Worm (Caenorhabditis elegans) whole organism, L3 larva: ENCODE results near the gene col-91.

Source experiments
- R02D3.7 ChIP-seq: fragments of 150-350 bp; optimal IDR thresholded peaks from 2 replicates; lab custom pipeline; 2014; ENCODE audit warnings: missing biosample characterization, missing genetic modification characterization
- ZK546.5 ChIP-seq: sonication (generic microtip); optimal IDR thresholded peaks from 2 replicates; lab custom pipeline; 2017; ENCODE audit warnings: missing biosample characterization, missing genetic modification characterization
- aly-2 ChIP-seq: fragments of 150-350 bp; optimal IDR thresholded peaks from 2 replicates; lab custom pipeline; 2014; ENCODE audit warnings: missing biosample characterization, missing genetic modification characterization
- ama-1 ChIP-seq: fragments of 150-350 bp; optimal IDR thresholded peaks from 2 replicates; lab custom pipeline; 2018
- ceh-16 ChIP-seq: sonication (generic microtip); optimal IDR thresholded peaks from 2 replicates; lab custom pipeline; 2017; ENCODE audit warnings: missing biosample characterization, missing genetic modification characterization
- ceh-82 ChIP-seq: fragments of 150-350 bp; optimal IDR thresholded peaks from 2 replicates; lab custom pipeline; 2014; ENCODE audit warnings: missing biosample characterization, missing genetic modification characterization
- ceh-9 ChIP-seq: sonication (generic microtip); optimal IDR thresholded peaks from 2 replicates; lab custom pipeline; 2018; ENCODE audit warnings: missing biosample characterization, missing genetic modification characterization
- daf-12 ChIP-seq: fragments of 150-350 bp; optimal IDR thresholded peaks from 2 replicates; lab custom pipeline; 2014; ENCODE audit warnings: missing biosample characterization, missing genetic modification reagents, missing genetic modification characterization
- egl-27 ChIP-seq: sonication (generic microtip); optimal IDR thresholded peaks from 4 replicates; lab custom pipeline; 2017; ENCODE audit warnings: missing biosample characterization, missing genetic modification reagents, missing genetic modification characterization
- egl-5 ChIP-seq: fragments of 150-350 bp; optimal IDR thresholded peaks from 2 replicates; lab custom pipeline; 2017; ENCODE audit warnings: missing biosample characterization, missing genetic modification reagents, missing genetic modification characterization, inconsistent platforms
- elt-1 ChIP-seq: fragments of 150-350 bp; optimal IDR thresholded peaks from 2 replicates; lab custom pipeline; 2014; ENCODE audit warnings: missing biosample characterization, missing genetic modification characterization
- elt-2 ChIP-seq: sonication (generic microtip); optimal IDR thresholded peaks from 2 replicates; lab custom pipeline; 2016; ENCODE audit warnings: missing genetic modification reagents, mild to moderate bottlenecking, missing genetic modification characterization, missing compliant biosample characterization
- elt-3 ChIP-seq, 3 experiments: fragments of 150-350 bp in 1 of 3; sonication (generic microtip) in 2 of 3; optimal IDR thresholded peaks; 2 replicates in 2 of 3; 4 replicates in 1 of 3; lab custom pipeline; 2014 to 2017; ENCODE audit warnings: missing biosample characterization in 3 of 3, missing genetic modification characterization in 3 of 3
- eor-1 ChIP-seq, 2 experiments: fragments of 150-350 bp; optimal IDR thresholded peaks; 2 replicates each; lab custom pipeline; 2014 to 2018; ENCODE audit warnings: missing biosample characterization in 2 of 2, missing genetic modification characterization in 2 of 2
- fkh-10 ChIP-seq: sonication (generic microtip); optimal IDR thresholded peaks from 2 replicates; lab custom pipeline; 2017; ENCODE audit warnings: missing biosample characterization, missing genetic modification reagents, missing genetic modification characterization
- fkh-2 ChIP-seq: fragments of 150-350 bp; optimal IDR thresholded peaks from 2 replicates; lab custom pipeline; 2014; ENCODE audit warnings: missing biosample characterization, missing genetic modification reagents, missing genetic modification characterization
- fos-1 ChIP-seq: fragments of 150-350 bp; optimal IDR thresholded peaks from 2 replicates; lab custom pipeline; 2014; ENCODE audit warnings: missing biosample characterization, missing genetic modification characterization
- hmg-11 ChIP-seq: sonication (generic microtip); optimal IDR thresholded peaks from 2 replicates; lab custom pipeline; 2016; ENCODE audit warnings: missing genetic modification characterization, missing compliant biosample characterization
- jun-1 ChIP-seq: fragments of 150-350 bp; optimal IDR thresholded peaks from 2 replicates; lab custom pipeline; 2014; ENCODE audit warnings: missing biosample characterization, missing genetic modification reagents, missing genetic modification characterization
- lin-15B ChIP-seq: fragments of 150-350 bp; optimal IDR thresholded peaks from 2 replicates; lab custom pipeline; 2014; ENCODE audit warnings: missing biosample characterization, missing genetic modification characterization
- lin-39 ChIP-seq: fragments of 150-350 bp; optimal IDR thresholded peaks from 2 replicates; lab custom pipeline; 2018; ENCODE audit warnings: missing biosample characterization, missing genetic modification reagents, missing genetic modification characterization
- lsy-12 ChIP-seq: sonication (generic microtip); optimal IDR thresholded peaks from 2 replicates; lab custom pipeline; 2016; ENCODE audit warnings: mild to moderate bottlenecking, missing genetic modification characterization, missing compliant biosample characterization
- mml-1 ChIP-seq: fragments of 150-350 bp; sonication (generic microtip); optimal IDR thresholded peaks from 3 replicates; lab custom pipeline; 2014; ENCODE audit warnings: missing biosample characterization, missing genetic modification characterization
- nfya-1 ChIP-seq: sonication (generic microtip); optimal IDR thresholded peaks from 2 replicates; lab custom pipeline; 2017; ENCODE audit warnings: missing genetic modification characterization, mild to moderate bottlenecking, missing compliant biosample characterization, antibody characterized with exemption, moderate library complexity; ENCODE audit not compliant: insufficient read depth
- nhr-11 ChIP-seq: fragments of 150-350 bp; optimal IDR thresholded peaks from 2 replicates; lab custom pipeline; 2014; ENCODE audit warnings: missing biosample characterization, missing genetic modification characterization
- nhr-23 ChIP-seq: fragments of 150-350 bp; optimal IDR thresholded peaks from 2 replicates; lab custom pipeline; 2014; ENCODE audit warnings: missing biosample characterization, missing genetic modification reagents, missing genetic modification characterization
- nhr-237 ChIP-seq: fragments of 150-350 bp; optimal IDR thresholded peaks from 2 replicates; lab custom pipeline; 2014; ENCODE audit warnings: missing biosample characterization, missing genetic modification characterization
- nhr-25 ChIP-seq: sonication (generic microtip); optimal IDR thresholded peaks from 2 replicates; lab custom pipeline; 2017; ENCODE audit warnings: missing biosample characterization, missing genetic modification characterization
- nhr-28 ChIP-seq: fragments of 150-350 bp; optimal IDR thresholded peaks from 2 replicates; lab custom pipeline; 2014; ENCODE audit warnings: missing biosample characterization, missing genetic modification characterization
- nhr-43 ChIP-seq: sonication (generic microtip); optimal IDR thresholded peaks from 2 replicates; lab custom pipeline; 2016; ENCODE audit warnings: mild to moderate bottlenecking, missing genetic modification characterization, missing compliant biosample characterization; ENCODE audit not compliant: poor library complexity, severe bottlenecking
- nhr-67 ChIP-seq: fragments of 150-350 bp; optimal IDR thresholded peaks from 2 replicates; lab custom pipeline; 2014; ENCODE audit warnings: missing biosample characterization, missing genetic modification characterization
- nhr-77 ChIP-seq: fragments of 150-350 bp; optimal IDR thresholded peaks from 2 replicates; lab custom pipeline; 2014; ENCODE audit warnings: missing biosample characterization, missing genetic modification characterization
- pha-4 ChIP-seq: fragments of 150-350 bp; optimal IDR thresholded peaks from 2 replicates; lab custom pipeline; 2014; ENCODE audit warnings: missing biosample characterization, missing genetic modification reagents, missing genetic modification characterization
- pqm-1 ChIP-seq: fragments of 150-350 bp; optimal IDR thresholded peaks from 2 replicates; lab custom pipeline; 2017; ENCODE audit warnings: missing biosample characterization, missing genetic modification characterization, inconsistent platforms
- sea-2 ChIP-seq: fragments of 150-350 bp; sonication (generic microtip); optimal IDR thresholded peaks from 4 replicates; lab custom pipeline; 2014; ENCODE audit warnings: missing biosample characterization, missing genetic modification reagents, missing genetic modification characterization
- skn-1 ChIP-seq: fragments of 150-350 bp; optimal IDR thresholded peaks from 2 replicates; lab custom pipeline; 2014; ENCODE audit warnings: missing biosample characterization, missing genetic modification characterization
- snpc-4 ChIP-seq: fragments of 150-350 bp; optimal IDR thresholded peaks from 2 replicates; lab custom pipeline; 2014; ENCODE audit warnings: missing biosample characterization, missing genetic modification characterization
- tbx-2 ChIP-seq: sonication (generic microtip); optimal IDR thresholded peaks from 2 replicates; lab custom pipeline; 2016; ENCODE audit warnings: mild to moderate bottlenecking, missing genetic modification characterization, missing compliant biosample characterization
- unc-39 ChIP-seq: sonication (generic microtip); optimal IDR thresholded peaks from 4 replicates; lab custom pipeline; 2017; ENCODE audit warnings: missing biosample characterization, missing genetic modification characterization
- zag-1 ChIP-seq: fragments of 150-350 bp; optimal IDR thresholded peaks from 2 replicates; lab custom pipeline; 2014; ENCODE audit warnings: missing biosample characterization, missing genetic modification characterization
- ztf-11 ChIP-seq: fragments of 150-350 bp; optimal IDR thresholded peaks from 2 replicates; lab custom pipeline; 2014; ENCODE audit warnings: missing biosample characterization, missing genetic modification characterization
- ztf-4 ChIP-seq: fragments of 150-350 bp; optimal IDR thresholded peaks from 2 replicates; lab custom pipeline; 2014; ENCODE audit warnings: missing biosample characterization, missing genetic modification characterization

The col-91 gene

ce11 chrIII:8235358-8235757 lies 28.1 kb downstream of the col-91 start, which contains the start of gene C02F5.14:
C02F5.14 (minus strand) TSS chrIII:8235514.
- TF ChIP-seq nhr-23 (tag; lab: Kevin White, UChicago), result peak; percentile 4
- no peak for TF ChIP-seq jun-1 (tag; lab: Kevin White, UChicago)
- TF ChIP-seq, all 47 proteins: peak for 1

DNA sequence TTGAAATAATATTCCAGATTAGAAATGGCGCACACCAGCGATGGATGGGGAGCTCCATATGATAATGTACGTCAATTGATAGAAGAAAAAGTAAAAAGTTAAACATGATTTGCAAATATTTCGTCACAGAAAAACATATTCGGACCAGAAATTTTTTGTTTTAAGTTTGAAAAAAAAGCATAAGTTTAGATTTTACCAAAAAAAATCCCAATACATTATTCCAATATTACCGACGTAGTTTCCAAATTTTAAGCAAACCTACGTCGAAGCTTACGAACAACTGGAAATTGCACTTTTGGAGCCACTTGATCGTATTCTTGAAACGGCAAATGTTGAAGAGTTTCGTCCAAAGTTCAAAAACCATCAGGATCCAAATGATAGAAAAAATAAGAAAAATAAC lies 30.8 kb downstream of the col-91 start, which contains the start of gene henn-1:
TSS of gene henn-1 (plus strand) at position 18 of the 400 bp plus-strand sequence.
- no peak for TF ChIP-seq aly-2 (tag; lab: Kevin White, UChicago)
- TF ChIP-seq mml-1, result no peak
- TF ChIP-seq pha-4 (tag; lab: Kevin White, UChicago), result peak; percentile 28
- no peak for TF ChIP-seq unc-39 (tag; lab: Kevin White, UChicago)
- TF ChIP-seq nhr-23 (tag; lab: Kevin White, UChicago), result peak; percentile 29
- no peak for TF ChIP-seq eor-1 (tag; optimal IDR thresholded peaks at IDR 0.05; lab: Kevin White, UChicago)

DNA sequence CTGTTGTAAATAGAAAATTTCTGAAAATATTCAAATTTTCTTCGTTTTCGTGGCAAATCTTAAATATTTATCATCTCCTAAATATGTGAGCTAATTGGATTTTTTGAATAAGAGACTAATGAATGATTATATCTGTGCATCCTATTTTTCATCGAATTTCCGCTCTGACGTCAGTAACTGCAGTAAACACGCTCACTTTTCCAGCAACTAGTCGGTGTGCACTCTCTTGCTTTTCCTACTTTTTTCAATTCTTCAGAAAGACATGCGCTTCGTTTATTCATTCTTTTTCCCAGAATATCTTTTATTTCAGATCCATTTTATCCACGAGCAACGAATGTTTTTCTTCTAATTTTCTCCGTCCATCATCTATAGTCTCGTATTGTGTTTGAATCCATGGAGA lies 34.0 kb downstream of the col-91 start:
- peak; percentile 12 for TF ChIP-seq nfya-1
- peak; percentile 32 for TF ChIP-seq nhr-11 (tag; lab: Kevin White, UChicago)
- TF ChIP-seq nhr-43 (tag; lab: Kevin White, UChicago), result no peak

- TF ChIP-seq ZK546.5 (tag; lab: Kevin White, UChicago) (no peak), skn-1 (tag; lab: Kevin White, UChicago) (no peak), hmg-11 (tag; lab: Kevin White, UChicago) (no peak), lin-39 (tag; lab: Kevin White, UChicago) (no peak), daf-12 (no peak), sea-2 (GFP tag; lab: Kevin White, UChicago) (no peak), nhr-237 (tag; lab: Kevin White, UChicago) (no peak), ztf-4 (tag; lab: Kevin White, UChicago) (no peak), egl-5 (peak; percentile 25), ztf-11 (no peak), nhr-11 (tag; lab: Kevin White, UChicago) (no peak), nhr-25 (tag; lab: Kevin White, UChicago) (peak; percentile 48), eor-1 (tag; optimal IDR thresholded peaks at IDR 0.05; lab: Kevin White, UChicago) (no peak), elt-1 (tag; lab: Kevin White, UChicago) (no peak), ceh-16 (tag; lab: Kevin White, UChicago) (no peak), snpc-4 (tag; lab: Kevin White, UChicago) (no peak), nhr-23 (tag; lab: Kevin White, UChicago) (peak; percentile 2)
Observed at ce11 chrIII:8228916-8229315, 34.5 kb downstream of the col-91 start.

DNA sequence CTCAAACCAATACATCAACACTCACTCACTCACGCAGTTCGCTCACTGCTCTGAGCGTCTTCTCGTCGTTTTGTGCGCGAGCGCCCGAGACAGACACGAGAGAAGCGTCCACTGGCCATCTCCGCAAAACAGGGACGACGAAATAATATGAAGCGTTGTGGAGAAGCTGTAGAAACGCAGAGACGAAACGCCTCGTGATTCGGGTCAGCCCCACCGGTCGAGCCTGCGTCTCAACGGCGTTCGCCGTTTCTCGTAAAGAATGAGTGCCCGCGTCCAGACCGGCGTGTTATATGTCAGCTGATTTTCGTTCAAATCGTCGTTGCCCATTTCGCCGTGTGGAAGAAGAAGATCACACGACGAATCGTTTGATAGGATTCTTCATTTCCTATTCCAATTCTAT lies 36.0 kb downstream of the col-91 start, which contains the start of gene fbxl-1:
TSS of gene fbxl-1 (plus strand) at position 320 of the 400 bp plus-strand sequence.
- TF ChIP-seq zag-1 (no peak), ztf-4 (tag; lab: Kevin White, UChicago) (peak; percentile 12), daf-12 (no peak), ztf-11 (no peak), tbx-2 (peak; percentile 20), nfya-1 (peak; percentile 92), egl-27 (tag; lab: Kevin White, UChicago) (no peak), elt-2 (tag; lab: Kevin White, UChicago) (peak; percentile 66), nhr-23 (tag; lab: Kevin White, UChicago) (peak; percentile 52), nhr-43 (tag; lab: Kevin White, UChicago) (peak; percentile 63), R02D3.7 (tag; lab: Kevin White, UChicago) (peak; percentile 33), fkh-2 (tag; lab: Kevin White, UChicago) (no peak), elt-1 (tag; lab: Kevin White, UChicago) (peak; percentile 36), eor-1 (tag; optimal IDR thresholded peaks at IDR 0.05; lab: Kevin White, UChicago) (no peak), nhr-67 (tag; lab: Kevin White, UChicago) (no peak), pqm-1 (peak; percentile 55), ama-1 (no peak), nhr-77 (tag; lab: Kevin White, UChicago) (no peak), fkh-10 (GFP tag; lab: Kevin White, UChicago) (peak; percentile 47), snpc-4 (tag; lab: Kevin White, UChicago) (peak; percentile 64), pha-4 (tag; lab: Kevin White, UChicago) (peak; percentile 87), aly-2 (tag; lab: Kevin White, UChicago) (no peak), mml-1 (no peak), lin-15B (tag; lab: Kevin White, UChicago) (peak; percentile 73), nhr-11 (tag; lab: Kevin White, UChicago) (no peak), lsy-12 (tag; lab: Kevin White, UChicago) (peak; percentile 74), nhr-237 (tag; lab: Kevin White, UChicago) (no peak), unc-39 (tag; lab: Kevin White, UChicago) (no peak), fos-1 (tag; lab: Kevin White, UChicago) (no peak), ceh-9 (tag; lab: Kevin White, UChicago) (no peak), ceh-82 (tag; lab: Kevin White, UChicago) (no peak), elt-3 (tag; optimal IDR thresholded peaks at IDR 0.05; lab: Kevin White, UChicago) (no peak), lin-39 (tag; lab: Kevin White, UChicago) (peak; percentile 64), skn-1 (tag; lab: Kevin White, UChicago) (no peak), egl-5 (peak; percentile 84), hmg-11 (tag; lab: Kevin White, UChicago) (peak; percentile 94), nhr-28 (tag; lab: Kevin White, UChicago) (no peak)
